Worm (Caenorhabditis elegans) whole organism, L3 larva: ENCODE results near the gene R07B7.6.

ENCODE experiments used
- ZK546.5 ChIP-seq: sonication (generic microtip); optimal IDR thresholded peaks from 2 replicates; lab custom pipeline; 2017; ENCODE audit warnings: missing biosample characterization, missing genetic modification characterization
- aly-2 ChIP-seq: fragments of 150-350 bp; optimal IDR thresholded peaks from 2 replicates; lab custom pipeline; 2014; ENCODE audit warnings: missing biosample characterization, missing genetic modification characterization
- ama-1 ChIP-seq: fragments of 150-350 bp; optimal IDR thresholded peaks from 2 replicates; lab custom pipeline; 2018
- ceh-16 ChIP-seq: sonication (generic microtip); optimal IDR thresholded peaks from 2 replicates; lab custom pipeline; 2017; ENCODE audit warnings: missing biosample characterization, missing genetic modification characterization
- ceh-28 ChIP-seq: fragments of 150-350 bp; optimal IDR thresholded peaks from 2 replicates; lab custom pipeline; 2014; ENCODE audit warnings: missing biosample characterization, missing genetic modification reagents, missing genetic modification characterization
- ceh-82 ChIP-seq: fragments of 150-350 bp; optimal IDR thresholded peaks from 2 replicates; lab custom pipeline; 2014; ENCODE audit warnings: missing biosample characterization, missing genetic modification characterization
- daf-12 ChIP-seq: fragments of 150-350 bp; optimal IDR thresholded peaks from 2 replicates; lab custom pipeline; 2014; ENCODE audit warnings: missing biosample characterization, missing genetic modification reagents, missing genetic modification characterization
- egl-27 ChIP-seq: sonication (generic microtip); optimal IDR thresholded peaks from 4 replicates; lab custom pipeline; 2017; ENCODE audit warnings: missing biosample characterization, missing genetic modification reagents, missing genetic modification characterization
- elt-1 ChIP-seq: fragments of 150-350 bp; optimal IDR thresholded peaks from 2 replicates; lab custom pipeline; 2014; ENCODE audit warnings: missing biosample characterization, missing genetic modification characterization
- elt-2 ChIP-seq: sonication (generic microtip); optimal IDR thresholded peaks from 2 replicates; lab custom pipeline; 2016; ENCODE audit warnings: missing genetic modification reagents, mild to moderate bottlenecking, missing genetic modification characterization, missing compliant biosample characterization
- elt-3 ChIP-seq, 3 experiments: fragments of 150-350 bp in 1 of 3; sonication (generic microtip) in 2 of 3; optimal IDR thresholded peaks; 2 replicates in 2 of 3; 4 replicates in 1 of 3; lab custom pipeline; 2014 to 2017; ENCODE audit warnings: missing biosample characterization in 3 of 3, missing genetic modification characterization in 3 of 3
- fkh-10 ChIP-seq: sonication (generic microtip); optimal IDR thresholded peaks from 2 replicates; lab custom pipeline; 2017; ENCODE audit warnings: missing biosample characterization, missing genetic modification reagents, missing genetic modification characterization
- fos-1 ChIP-seq: fragments of 150-350 bp; optimal IDR thresholded peaks from 2 replicates; lab custom pipeline; 2014; ENCODE audit warnings: missing biosample characterization, missing genetic modification characterization
- hmg-11 ChIP-seq: sonication (generic microtip); optimal IDR thresholded peaks from 2 replicates; lab custom pipeline; 2016; ENCODE audit warnings: missing genetic modification characterization, missing compliant biosample characterization
- jun-1 ChIP-seq: fragments of 150-350 bp; optimal IDR thresholded peaks from 2 replicates; lab custom pipeline; 2014; ENCODE audit warnings: missing biosample characterization, missing genetic modification reagents, missing genetic modification characterization
- lin-15B ChIP-seq: fragments of 150-350 bp; optimal IDR thresholded peaks from 2 replicates; lab custom pipeline; 2014; ENCODE audit warnings: missing biosample characterization, missing genetic modification characterization
- lin-39 ChIP-seq: fragments of 150-350 bp; optimal IDR thresholded peaks from 2 replicates; lab custom pipeline; 2018; ENCODE audit warnings: missing biosample characterization, missing genetic modification reagents, missing genetic modification characterization
- lsy-12 ChIP-seq: sonication (generic microtip); optimal IDR thresholded peaks from 2 replicates; lab custom pipeline; 2016; ENCODE audit warnings: mild to moderate bottlenecking, missing genetic modification characterization, missing compliant biosample characterization
- mdl-1 ChIP-seq: fragments of 150-350 bp; optimal IDR thresholded peaks from 2 replicates; lab custom pipeline; 2014; ENCODE audit warnings: missing biosample characterization, missing genetic modification characterization
- mml-1 ChIP-seq: fragments of 150-350 bp; sonication (generic microtip); optimal IDR thresholded peaks from 3 replicates; lab custom pipeline; 2014; ENCODE audit warnings: missing biosample characterization, missing genetic modification characterization
- nfya-1 ChIP-seq: sonication (generic microtip); optimal IDR thresholded peaks from 2 replicates; lab custom pipeline; 2017; ENCODE audit warnings: missing genetic modification characterization, mild to moderate bottlenecking, missing compliant biosample characterization, antibody characterized with exemption, moderate library complexity; ENCODE audit not compliant: insufficient read depth
- nhr-11 ChIP-seq: fragments of 150-350 bp; optimal IDR thresholded peaks from 2 replicates; lab custom pipeline; 2014; ENCODE audit warnings: missing biosample characterization, missing genetic modification characterization
- nhr-12 ChIP-seq: fragments of 150-350 bp; optimal IDR thresholded peaks from 2 replicates; lab custom pipeline; 2014; ENCODE audit warnings: missing biosample characterization, missing genetic modification characterization
- nhr-23 ChIP-seq: fragments of 150-350 bp; optimal IDR thresholded peaks from 2 replicates; lab custom pipeline; 2014; ENCODE audit warnings: missing biosample characterization, missing genetic modification reagents, missing genetic modification characterization
- nhr-237 ChIP-seq: fragments of 150-350 bp; optimal IDR thresholded peaks from 2 replicates; lab custom pipeline; 2014; ENCODE audit warnings: missing biosample characterization, missing genetic modification characterization
- nhr-28 ChIP-seq: fragments of 150-350 bp; optimal IDR thresholded peaks from 2 replicates; lab custom pipeline; 2014; ENCODE audit warnings: missing biosample characterization, missing genetic modification characterization
- nhr-76 ChIP-seq: fragments of 150-350 bp; sonication (generic microtip); optimal IDR thresholded peaks from 5 replicates; lab custom pipeline; 2014; ENCODE audit warnings: missing biosample characterization, missing genetic modification characterization
- pha-4 ChIP-seq: fragments of 150-350 bp; optimal IDR thresholded peaks from 2 replicates; lab custom pipeline; 2014; ENCODE audit warnings: missing biosample characterization, missing genetic modification reagents, missing genetic modification characterization
- pqm-1 ChIP-seq: fragments of 150-350 bp; optimal IDR thresholded peaks from 2 replicates; lab custom pipeline; 2017; ENCODE audit warnings: missing biosample characterization, missing genetic modification characterization, inconsistent platforms
- skn-1 ChIP-seq: fragments of 150-350 bp; optimal IDR thresholded peaks from 2 replicates; lab custom pipeline; 2014; ENCODE audit warnings: missing biosample characterization, missing genetic modification characterization
- snpc-4 ChIP-seq: fragments of 150-350 bp; optimal IDR thresholded peaks from 2 replicates; lab custom pipeline; 2014; ENCODE audit warnings: missing biosample characterization, missing genetic modification characterization
- tbx-2 ChIP-seq: sonication (generic microtip); optimal IDR thresholded peaks from 2 replicates; lab custom pipeline; 2016; ENCODE audit warnings: mild to moderate bottlenecking, missing genetic modification characterization, missing compliant biosample characterization
- unc-39 ChIP-seq: sonication (generic microtip); optimal IDR thresholded peaks from 4 replicates; lab custom pipeline; 2017; ENCODE audit warnings: missing biosample characterization, missing genetic modification characterization
- zag-1 ChIP-seq: fragments of 150-350 bp; optimal IDR thresholded peaks from 2 replicates; lab custom pipeline; 2014; ENCODE audit warnings: missing biosample characterization, missing genetic modification characterization
- ztf-11 ChIP-seq: fragments of 150-350 bp; optimal IDR thresholded peaks from 2 replicates; lab custom pipeline; 2014; ENCODE audit warnings: missing biosample characterization, missing genetic modification characterization
- ztf-4 ChIP-seq: fragments of 150-350 bp; optimal IDR thresholded peaks from 2 replicates; lab custom pipeline; 2014; ENCODE audit warnings: missing biosample characterization, missing genetic modification characterization

The R07B7.6 gene

ce11 chrV:12038317-12038716, 36.5 kb downstream of the R07B7.6 start:
- TF ChIP-seq nfya-1 (peak; percentile 29), skn-1 (tag; lab: Kevin White, UChicago) (no peak), lin-15B (tag; lab: Kevin White, UChicago) (peak; percentile 15), jun-1 (tag; lab: Kevin White, UChicago) (no peak), lsy-12 (tag; lab: Kevin White, UChicago) (peak; percentile 34), snpc-4 (tag; lab: Kevin White, UChicago) (peak; percentile 1), lin-39 (tag; lab: Kevin White, UChicago) (no peak)

- TF ChIP-seq ceh-82 (tag; lab: Kevin White, UChicago): no peak
- peak; percentile 31 for TF ChIP-seq ama-1
Observed at ce11 chrV:12037889-12038288, 36.9 kb downstream of the R07B7.6 start.

- TF ChIP-seq nhr-28 (tag; lab: Kevin White, UChicago): no peak
- no peak for TF ChIP-seq pqm-1 (tag; lab: Kevin White, UChicago)
- TF ChIP-seq ztf-4: no peak
- TF ChIP-seq nhr-12 (tag; lab: Kevin White, UChicago): no peak
- TF ChIP-seq daf-12 (tag; lab: Kevin White, UChicago): no peak
- TF ChIP-seq tbx-2: no peak
- TF ChIP-seq lin-15B (tag; lab: Kevin White, UChicago): no peak
- no peak for TF ChIP-seq zag-1 (tag; lab: Kevin White, UChicago)
- no peak for TF ChIP-seq egl-27 (tag; lab: Kevin White, UChicago)
- TF ChIP-seq unc-39 (tag; lab: Kevin White, UChicago): no peak
- no peak for TF ChIP-seq snpc-4 (tag; lab: Kevin White, UChicago)
- TF ChIP-seq elt-2 (tag; lab: Kevin White, UChicago): no peak
- TF ChIP-seq ceh-28: no peak
- TF ChIP-seq elt-3 (tag; optimal IDR thresholded peaks at IDR 0.05; lab: Kevin White, UChicago): no peak
- TF ChIP-seq elt-1 (tag; lab: Kevin White, UChicago): no peak
- TF ChIP-seq skn-1 (tag; lab: Kevin White, UChicago): no peak
Observed at ce11 chrV:12036129-12036528, 38.7 kb downstream of the R07B7.6 start.

- TF ChIP-seq mml-1 (tag; lab: Kevin White, UChicago) (no peak), aly-2 (tag; lab: Kevin White, UChicago) (no peak), hmg-11 (no peak), nfya-1 (no peak), nhr-237 (tag; lab: Kevin White, UChicago) (no peak), lsy-12 (tag; lab: Kevin White, UChicago) (no peak), lin-15B (tag; lab: Kevin White, UChicago) (no peak)
Observed at ce11 chrV:12033841-12034240, 40.9 kb downstream of the R07B7.6 start.

ce11 chrV:12032060-12032459, 42.7 kb downstream of the R07B7.6 start, which contains the start of gene pkc-1:
Gene pkc-1 (minus strand): TSS chrV:12032160.
- no peak for TF ChIP-seq elt-1 (tag; lab: Kevin White, UChicago)
- no peak for TF ChIP-seq aly-2 (tag; lab: Kevin White, UChicago)
- no peak for TF ChIP-seq lin-39 (tag; lab: Kevin White, UChicago)
- TF ChIP-seq fos-1 (tag; lab: Kevin White, UChicago): no peak
- no peak for TF ChIP-seq unc-39 (tag; lab: Kevin White, UChicago)
- TF ChIP-seq ceh-82 (tag; lab: Kevin White, UChicago): no peak
- no peak for TF ChIP-seq lsy-12 (tag; lab: Kevin White, UChicago)
- no peak for TF ChIP-seq nhr-76
- no peak for TF ChIP-seq nhr-12 (tag; lab: Kevin White, UChicago)
- no peak for TF ChIP-seq ama-1
- TF ChIP-seq, all 47 proteins: peak for 0

ce11 chrV:12028151-12028550, 46.6 kb downstream of the R07B7.6 start:
- TF ChIP-seq ztf-11 (tag; lab: Kevin White, UChicago) (no peak), ceh-28 (no peak), aly-2 (tag; lab: Kevin White, UChicago) (no peak), ztf-4 (no peak), nhr-23 (no peak), mdl-1 (no peak), fkh-10 (no peak), lsy-12 (tag; lab: Kevin White, UChicago) (no peak), daf-12 (tag; lab: Kevin White, UChicago) (no peak), tbx-2 (no peak), nhr-237 (tag; lab: Kevin White, UChicago) (no peak), pha-4 (tag; lab: Kevin White, UChicago) (no peak), egl-27 (tag; lab: Kevin White, UChicago) (no peak), zag-1 (tag; lab: Kevin White, UChicago) (no peak), ceh-82 (tag; lab: Kevin White, UChicago) (no peak), ZK546.5 (tag; lab: Kevin White, UChicago) (no peak), nhr-11 (no peak), snpc-4 (tag; lab: Kevin White, UChicago) (no peak), ceh-16 (tag; lab: Kevin White, UChicago) (no peak)
